Worm (Caenorhabditis elegans) whole organism, L4 larva: ENCODE measurements around the gene coa-7.

Source experiments
- F37D6.2 ChIP-seq: sonication (generic microtip); optimal IDR thresholded peaks from 2 replicates; lab custom pipeline; 2016; ENCODE audit warnings: mild to moderate bottlenecking, missing genetic modification characterization, missing compliant biosample characterization
- ama-1 ChIP-seq: fragments of 150-350 bp; optimal IDR thresholded peaks from 2 replicates; lab custom pipeline; 2014; ENCODE audit warnings: inconsistent platforms, mixed read lengths
- attf-4 ChIP-seq: sonication (generic microtip); optimal IDR thresholded peaks from 3 replicates; lab custom pipeline; 2017; ENCODE audit warnings: missing biosample characterization, missing genetic modification characterization
- hlh-30 ChIP-seq: sonication (generic microtip); optimal IDR thresholded peaks from 2 replicates; lab custom pipeline; 2017; ENCODE audit warnings: antibody characterized with exemption, mild to moderate bottlenecking, missing genetic modification characterization, missing compliant biosample characterization; ENCODE audit not compliant: insufficient read depth
- lin-39 ChIP-seq: fragments of 150-350 bp; optimal IDR thresholded peaks from 2 replicates; lab custom pipeline; 2014; ENCODE audit warnings: missing biosample characterization, missing genetic modification reagents, missing genetic modification characterization
- lsy-2 ChIP-seq, 2 experiments: fragments of 150-350 bp in 1 of 2; sonication (generic microtip) in 1 of 2; optimal IDR thresholded peaks; 2 replicates each; lab custom pipeline; 2014 to 2017; ENCODE audit warnings: missing biosample characterization in 2 of 2, missing genetic modification characterization in 2 of 2
- mdt-29 ChIP-seq: fragments of 200-800 bp; sonication (Bioruptor generic); IDR thresholded peaks from 2 replicates; pipeline ENCODE4 v1.3.6; 2022; ENCODE audit warnings: missing genetic modification reagents, missing genetic modification characterization, missing compliant biosample characterization
- mep-1 ChIP-seq: fragments of 150-350 bp; sonication (generic microtip); optimal IDR thresholded peaks from 3 replicates; lab custom pipeline; 2014; ENCODE audit warnings: missing biosample characterization, missing genetic modification characterization
- nhr-28 ChIP-seq: fragments of 150-350 bp; optimal IDR thresholded peaks from 2 replicates; lab custom pipeline; 2014; ENCODE audit warnings: missing biosample characterization, missing genetic modification characterization
- nhr-42 ChIP-seq: fragments of 200-800 bp; sonication (Bioruptor generic); IDR thresholded peaks from 2 replicates; pipeline ENCODE4 v1.3.6; 2022; ENCODE audit warnings: missing genetic modification characterization, missing compliant biosample characterization
- saeg-2 ChIP-seq: fragments of 200-800 bp; sonication (Bioruptor generic); IDR thresholded peaks from 2 replicates; pipeline ENCODE4 v1.3.6; 2022; ENCODE audit warnings: missing genetic modification reagents, missing genetic modification characterization, missing compliant biosample characterization
- snpc-4 ChIP-seq: fragments of 150-350 bp; optimal IDR thresholded peaks from 2 replicates; lab custom pipeline; 2014; ENCODE audit warnings: missing biosample characterization, missing genetic modification characterization
- unc-62 ChIP-seq, 3 experiments: fragments of 150-350 bp in 1 of 3; sonication (generic microtip); optimal IDR thresholded peaks in 2 of 3; peaks in 1 of 3; 1 replicate in 1 of 3; 2 replicates in 2 of 3; lab custom pipeline; 2014 to 2017; ENCODE audit warnings: missing biosample characterization in 3 of 3, missing genetic modification characterization in 3 of 3, missing genetic modification reagents in 3 of 3, missing genotype in 1 of 3
- zag-1 ChIP-seq: fragments of 150-350 bp; optimal IDR thresholded peaks from 2 replicates; lab custom pipeline; 2014; ENCODE audit warnings: missing biosample characterization, missing genetic modification characterization

- TF ChIP-seq nhr-28 (tag; lab: Kevin White, UChicago) (no peak), mdt-29 (GFP tag; lab: Robert Waterston, UW) (no peak), lsy-2 (tag; optimal IDR thresholded peaks at IDR 0.05; lab: Kevin White, UChicago) (no peak), zag-1 (tag; lab: Kevin White, UChicago) (no peak), ama-1 (lab: Kevin White, UChicago) (no peak), F37D6.2 (tag; lab: Kevin White, UChicago) (no peak), nhr-42 (no peak), unc-62 (GFP tag; optimal IDR thresholded peaks at IDR 0.05 in 1 of 2; lab: Kevin White, UChicago) (no peak), unc-62 (tag; optimal IDR thresholded peaks at IDR 0.05; lab: Kevin White, UChicago) (no peak), attf-4 (tag; lab: Kevin White, UChicago) (no peak), snpc-4 (no peak), saeg-2 (GFP tag; lab: Robert Waterston, UW) (no peak), hlh-30 (tag; lab: Kevin White, UChicago) (no peak), mep-1 (tag; lab: Kevin White, UChicago) (no peak), lin-39 (tag; lab: Kevin White, UChicago) (no peak)
Observed at ce11 chrII:11688643-11689042, 37.7 kb upstream of the coa-7 start, which contains the start of gene kel-1.
